Fruit fly (Drosophila melanogaster) whole organism, wandering third instar larva: ENCODE measurements around the gene Vha26.

Experiments
- Abd-B ChIP-seq: fragments of >200 bp; optimal IDR thresholded peaks from 2 replicates; lab custom pipeline; 2017; ENCODE audit warnings: missing biosample characterization, missing genetic modification characterization
- CG32264 ChIP-seq: fragments of 200-800 bp; sonication (Bioruptor generic); optimal IDR thresholded peaks from 2 replicates; lab custom pipeline; 2016; ENCODE audit warnings: missing biosample characterization, missing genetic modification characterization
- CG9705 ChIP-seq: fragments of 200-800 bp; sonication (Bioruptor generic); optimal IDR thresholded peaks from 2 replicates; lab custom pipeline; 2018; ENCODE audit warnings: missing biosample characterization, mild to moderate bottlenecking, missing genetic modification characterization
- Dfd ChIP-seq: fragments of >200 bp; optimal IDR thresholded peaks from 2 replicates; lab custom pipeline; 2017; ENCODE audit warnings: missing biosample characterization, missing genetic modification characterization
- Dif ChIP-seq: fragments of 200-275, 200-300 bp; sonication (Bioruptor generic); optimal IDR thresholded peaks from 2 replicates; lab custom pipeline; 2018; ENCODE audit warnings: missing biosample characterization, missing genetic modification characterization; ENCODE audit not compliant: partially characterized antibody
- GATAd ChIP-seq: sonication (Bioruptor generic); optimal IDR thresholded peaks from 2 replicates; lab custom pipeline; 2016; ENCODE audit warnings: missing biosample characterization, missing genetic modification characterization
- HLH106 ChIP-seq: fragments of 200-800 bp; optimal IDR thresholded peaks from 3 replicates; lab custom pipeline; 2019; ENCODE audit warnings: missing biosample characterization, mild to moderate bottlenecking, missing genetic modification characterization, moderate library complexity
- Hnf4 ChIP-seq: fragments of 200-800 bp; sonication (Bioruptor generic); optimal IDR thresholded peaks from 2 replicates; lab custom pipeline; 2016; ENCODE audit warnings: missing biosample characterization, mild to moderate bottlenecking, missing genetic modification characterization
- Hr78 ChIP-seq: fragments of >200 bp; optimal IDR thresholded peaks from 2 replicates; lab custom pipeline; 2017; ENCODE audit warnings: missing biosample characterization, missing genetic modification characterization
- Hr83 ChIP-seq: fragments of 200-300 bp; sonication (Bioruptor generic); optimal IDR thresholded peaks from 2 replicates; lab custom pipeline; 2016; ENCODE audit warnings: missing biosample characterization, mild to moderate bottlenecking, missing genetic modification characterization, moderate library complexity; ENCODE audit not compliant: poor library complexity, severe bottlenecking
- Jra ChIP-seq: sonication (Bioruptor generic); optimal IDR thresholded peaks from 2 replicates; lab custom pipeline; 2016; ENCODE audit warnings: missing biosample characterization, missing genetic modification characterization
- Mio ChIP-seq: sonication (Bioruptor generic); optimal IDR thresholded peaks from 2 replicates; lab custom pipeline; 2016; ENCODE audit warnings: missing biosample characterization, missing genetic modification characterization
- Myc ChIP-seq: fragments of >200 bp; optimal IDR thresholded peaks from 2 replicates; lab custom pipeline; 2017
- N ChIP-seq: fragments of >200 bp; optimal IDR thresholded peaks from 2 replicates; lab custom pipeline; 2018; ENCODE audit warnings: missing biosample characterization, missing external identifiers, missing genetic modification characterization
- OdsH ChIP-seq: fragments of 200-800 bp; sonication (Bioruptor generic); optimal IDR thresholded peaks from 2 replicates; lab custom pipeline; 2016; ENCODE audit warnings: missing biosample characterization, mild to moderate bottlenecking, missing genetic modification characterization
- Rel ChIP-seq, 2 experiments: fragments of 200-800 bp; sonication (Bioruptor generic) in 1 of 2; optimal IDR thresholded peaks; 2 replicates in 1 of 2; 3 replicates in 1 of 2; lab custom pipeline; 2016 to 2019; ENCODE audit warnings: mild to moderate bottlenecking in 2 of 2, missing biosample characterization in 2 of 2, missing genetic modification characterization in 2 of 2, moderate library complexity in 1 of 2
- Sp1 ChIP-seq: fragments of 200-800 bp; sonication (Bioruptor generic); optimal IDR thresholded peaks from 3 replicates; lab custom pipeline; 2019; ENCODE audit warnings: missing biosample characterization, mild to moderate bottlenecking, missing genetic modification characterization, moderate library complexity
- Vsx2 ChIP-seq: fragments of 200-300, 225-300 bp; sonication (Bioruptor generic); optimal IDR thresholded peaks from 2 replicates; lab custom pipeline; 2018; ENCODE audit warnings: missing biosample characterization, missing genetic modification characterization; ENCODE audit not compliant: partially characterized antibody
- br ChIP-seq: fragments of 200-800 bp; sonication (Bioruptor generic); optimal IDR thresholded peaks from 2 replicates; lab custom pipeline; 2016; ENCODE audit warnings: missing biosample characterization, missing genetic modification characterization
- brk ChIP-seq: fragments of 200-800 bp; sonication (Bioruptor generic); optimal IDR thresholded peaks from 2 replicates; lab custom pipeline; 2016; ENCODE audit warnings: missing biosample characterization, mild to moderate bottlenecking, missing genetic modification characterization
- dl ChIP-seq, 2 experiments: fragments of 175-275, 200-275 bp in 1 of 2; fragments of 200-275 bp in 1 of 2; sonication (Bioruptor generic); optimal IDR thresholded peaks; lab custom pipeline; 2018; ENCODE audit warnings: mild to moderate bottlenecking in 2 of 2, missing biosample characterization in 2 of 2, missing genetic modification characterization in 2 of 2, moderate library complexity in 2 of 2; ENCODE audit not compliant: partially characterized antibody in 2 of 2, insufficient read depth in 1 of 2
- dmrt93B ChIP-seq: fragments of 200-800 bp; sonication (Bioruptor generic); optimal IDR thresholded peaks from 2 replicates; lab custom pipeline; 2018; ENCODE audit warnings: missing biosample characterization, mild to moderate bottlenecking, missing genetic modification characterization
- dsf ChIP-seq: sonication (Bioruptor generic); optimal IDR thresholded peaks from 2 replicates; lab custom pipeline; 2016; ENCODE audit warnings: missing biosample characterization, missing genetic modification characterization, borderline replicate concordance
- ey ChIP-seq: fragments of 200-800 bp; sonication (Bioruptor generic); optimal IDR thresholded peaks from 2 replicates; lab custom pipeline; 2016; ENCODE audit warnings: missing biosample characterization, missing genetic modification characterization
- foxo ChIP-seq, 2 experiments: fragments of 200-800 bp; sonication (Bioruptor generic); optimal IDR thresholded peaks; 2 replicates in 1 of 2; 3 replicates in 1 of 2; lab custom pipeline; 2016 to 2017; ENCODE audit warnings: missing biosample characterization in 2 of 2, missing genetic modification characterization in 2 of 2
- fru ChIP-seq: fragments of 200-800 bp; sonication (Bioruptor generic); optimal IDR thresholded peaks from 3 replicates; lab custom pipeline; 2016; ENCODE audit warnings: missing biosample characterization, mild to moderate bottlenecking, missing genetic modification characterization
- h ChIP-seq: fragments of 200-800 bp; sonication (Bioruptor generic); optimal IDR thresholded peaks from 3 replicates; lab custom pipeline; 2016; ENCODE audit warnings: missing biosample characterization, mild to moderate bottlenecking, missing genetic modification characterization
- jim ChIP-seq: fragments of 175-275, 200-325 bp; sonication (Bioruptor generic); optimal IDR thresholded peaks from 2 replicates; lab custom pipeline; 2016; ENCODE audit warnings: missing biosample characterization, mild to moderate bottlenecking, missing genetic modification characterization
- lola ChIP-seq: fragments of >200 bp; optimal IDR thresholded peaks from 2 replicates; lab custom pipeline; 2017; ENCODE audit warnings: missing biosample characterization, missing genetic modification characterization
- psq ChIP-seq: fragments of 200-800 bp; sonication (Bioruptor generic); optimal IDR thresholded peaks from 3 replicates; lab custom pipeline; 2017; ENCODE audit warnings: missing biosample characterization, mild to moderate bottlenecking, missing genetic modification characterization, moderate library complexity
- rgr ChIP-seq: fragments of 200-800 bp; sonication (Bioruptor generic); optimal IDR thresholded peaks from 3 replicates; lab custom pipeline; 2016; ENCODE audit warnings: missing biosample characterization, mild to moderate bottlenecking, missing genetic modification characterization
- sv ChIP-seq: fragments of 200-800 bp; sonication (Bioruptor generic); optimal IDR thresholded peaks from 3 replicates; lab custom pipeline; 2016; ENCODE audit warnings: missing biosample characterization, missing genetic modification characterization
- tai ChIP-seq: sonication (Bioruptor generic); optimal IDR thresholded peaks from 2 replicates; lab custom pipeline; 2016; ENCODE audit warnings: missing biosample characterization, missing genetic modification characterization
- usp ChIP-seq: fragments of >200 bp; optimal IDR thresholded peaks from 2 replicates; lab custom pipeline; 2017; ENCODE audit warnings: missing biosample characterization, missing genetic modification characterization
- woc ChIP-seq: sonication (Bioruptor generic); optimal IDR thresholded peaks from 2 replicates; lab custom pipeline; 2016; ENCODE audit warnings: missing biosample characterization, mild to moderate bottlenecking, missing genetic modification characterization

Vha26 gene

DNA sequence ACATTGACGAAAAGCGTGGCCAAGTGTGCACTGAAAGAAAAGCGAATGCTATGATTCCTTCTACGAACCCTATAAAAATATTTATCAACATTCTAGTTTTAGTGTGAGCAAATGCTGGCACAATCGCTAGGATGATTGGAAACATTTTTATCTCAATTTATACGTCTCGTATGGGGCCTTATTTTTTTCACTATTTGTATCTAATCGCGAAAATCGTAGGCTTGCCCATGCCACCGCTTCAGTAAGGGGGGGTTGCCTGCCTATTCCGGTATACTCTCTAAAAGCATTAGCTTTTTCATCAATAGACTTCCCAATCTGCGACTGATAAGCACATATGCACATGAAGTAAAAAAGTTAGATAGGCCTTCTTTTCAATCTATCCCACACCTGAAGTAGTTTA lies 25.9 kb upstream of the Vha26 start (continued):
- TF ChIP-seq Rel (GFP tag; optimal IDR thresholded peaks at IDR 0.05; lab: Kevin White, UChicago) (peak; percentile 26), Rel (tag; optimal IDR thresholded peaks at IDR 0.05; lab: Kevin White, UChicago) (no peak), tai (no peak), N (GFP tag; lab: Kevin White, UChicago) (no peak), br (GFP tag; lab: Kevin White, UChicago) (peak; percentile 88), Hr83 (GFP tag; lab: Kevin White, UChicago) (no peak), Sp1 (peak; percentile 74), dl (GFP tag; optimal IDR thresholded peaks at IDR 0.05; lab: Kevin White, UChicago; ENCODE audit: insufficient read depth in 1 of 2, partially characterized antibody in 2 of 2) (no peak), lola (GFP tag; lab: Kevin White, UChicago) (no peak), brk (no peak), CG32264 (GFP tag; lab: Kevin White, UChicago) (peak; percentile 43), HLH106 (tag; lab: Kevin White, UChicago) (peak; percentile 72), Mio (GFP tag; lab: Kevin White, UChicago) (no peak)
- TF ChIP-seq, all 38 proteins: peak for 14

dm6 chr3R:5568590-5568989 lies 23.0 kb upstream of the Vha26 start, which contains the start of the genes CG2931 and Rheb:
Gene CG2931, minus strand, starts transcription at chr3R:5568615.
Gene Rheb, plus strand, starts transcription at chr3R:5568921.
- peak; percentile 40 for TF ChIP-seq psq (GFP tag; lab: Kevin White, UChicago)
- TF ChIP-seq HLH106 (tag; lab: Kevin White, UChicago), result peak; percentile 68
- TF ChIP-seq Abd-B, result no peak
- peak; percentile 33 for TF ChIP-seq dsf (GFP tag; lab: Kevin White, UChicago)
- no peak for TF ChIP-seq jim (GFP tag; lab: Kevin White, UChicago)
- peak; percentile 44 for TF ChIP-seq fru
- TF ChIP-seq ey (GFP tag; lab: Kevin White, UChicago), result peak; percentile 52
- TF ChIP-seq GATAd (GFP tag; lab: Kevin White, UChicago), result no peak
- TF ChIP-seq Hr78, result no peak
- no peak for TF ChIP-seq Vsx2 (GFP tag; lab: Kevin White, UChicago)
- TF ChIP-seq brk, result no peak
- no peak for TF ChIP-seq Dfd (GFP tag; lab: Kevin White, UChicago)
- TF ChIP-seq br (GFP tag; lab: Kevin White, UChicago), result peak; percentile 67
- peak; percentile 43 for TF ChIP-seq Jra
- peak; percentile 24 for TF ChIP-seq OdsH (GFP tag; lab: Kevin White, UChicago)
- TF ChIP-seq Mio (GFP tag; lab: Kevin White, UChicago), result no peak
- peak; percentile 34 for TF ChIP-seq Sp1
- TF ChIP-seq woc (GFP tag; lab: Kevin White, UChicago), result peak; percentile 79
- peak; percentile 46 for TF ChIP-seq CG9705 (GFP tag; lab: Kevin White, UChicago)
- TF ChIP-seq dmrt93B (GFP tag; lab: Kevin White, UChicago), result no peak
- TF ChIP-seq tai, result no peak
- peak; percentile 69 for TF ChIP-seq h (GFP tag; lab: Kevin White, UChicago)
- no peak for TF ChIP-seq Rel (GFP tag; optimal IDR thresholded peaks at IDR 0.05; lab: Kevin White, UChicago)
- peak; percentile 13 for TF ChIP-seq Rel (tag; optimal IDR thresholded peaks at IDR 0.05; lab: Kevin White, UChicago)
- TF ChIP-seq Dif (GFP tag; lab: Kevin White, UChicago), result no peak
- TF ChIP-seq CG32264 (GFP tag; lab: Kevin White, UChicago), result no peak
- TF ChIP-seq dl (GFP tag; optimal IDR thresholded peaks at IDR 0.05; lab: Kevin White, UChicago; ENCODE audit: insufficient read depth in 1 of 2, partially characterized antibody in 2 of 2), result no peak
- peak; percentile 27 for TF ChIP-seq Hr83 (GFP tag; lab: Kevin White, UChicago)
- TF ChIP-seq Hnf4 (GFP tag; lab: Kevin White, UChicago), result peak; percentile 69
- no peak for TF ChIP-seq N (GFP tag; lab: Kevin White, UChicago)
- no peak for TF ChIP-seq usp (GFP tag; lab: Kevin White, UChicago)
- TF ChIP-seq rgr (GFP tag; lab: Kevin White, UChicago), result peak; percentile 59
- TF ChIP-seq foxo (GFP tag; optimal IDR thresholded peaks at IDR 0.05; lab: Kevin White, UChicago), result peak in 1 of 2 experiments; percentile 71
- TF ChIP-seq sv (GFP tag; lab: Kevin White, UChicago), result peak; percentile 66
- no peak for TF ChIP-seq Myc (lab: Kevin White, UChicago)
- TF ChIP-seq, all 38 proteins: peak for 18
